Fruit fly (Drosophila melanogaster) whole organism, embryonic: ENCODE data around the gene eIF2Bepsilon.

Source experiments
- CG10267 ChIP-seq: fragments of 200-800 bp; sonication (Bioruptor generic); optimal IDR thresholded peaks from 2 replicates; lab custom pipeline; 2018; ENCODE audit warnings: missing biosample characterization, mild to moderate bottlenecking, missing genetic modification characterization, moderate library complexity
- CG10321 ChIP-seq: fragments of 200-800 bp; sonication (Bioruptor generic); IDR thresholded peaks from 2 replicates; pipeline ENCODE4 v1.3.6; 2022; ENCODE audit warnings: missing biosample characterization, missing genetic modification characterization
- CG10979 ChIP-seq: fragments of 200-800 bp; sonication (Bioruptor generic); optimal IDR thresholded peaks from 2 replicates; lab custom pipeline; 2018; ENCODE audit warnings: missing biosample characterization, mild to moderate bottlenecking, missing genetic modification characterization, moderate library complexity
- CG11723 ChIP-seq: fragments of 200-800 bp; sonication (Bioruptor generic); optimal IDR thresholded peaks from 2 replicates; lab custom pipeline; 2017; ENCODE audit warnings: missing biosample characterization, mild to moderate bottlenecking, missing genetic modification characterization
- CG12155 ChIP-seq: fragments of 200-800 bp; sonication (Bioruptor generic); optimal IDR thresholded peaks from 3 replicates; lab custom pipeline; 2016; ENCODE audit warnings: missing biosample characterization, missing genetic modification characterization
- CG12659 ChIP-seq: fragments of 200-800 bp; sonication (Bioruptor generic); optimal IDR thresholded peaks from 3 replicates; lab custom pipeline; 2017; ENCODE audit warnings: mild to moderate bottlenecking, missing biosample characterization, missing genetic modification reagents, missing genetic modification characterization
- CG13123 ChIP-seq: fragments of 200-800 bp; sonication (Bioruptor generic); optimal IDR thresholded peaks from 2 replicates; lab custom pipeline; 2016; ENCODE audit warnings: missing biosample characterization, missing genetic modification characterization
- CG15073 ChIP-seq: fragments of 200-800 bp; sonication (Bioruptor generic); optimal IDR thresholded peaks from 2 replicates; lab custom pipeline; 2016; ENCODE audit warnings: missing biosample characterization, missing genetic modification characterization
- CG15269 ChIP-seq: fragments of 200-800 bp; sonication (Bioruptor generic); optimal IDR thresholded peaks from 2 replicates; lab custom pipeline; 2018; ENCODE audit warnings: missing biosample characterization, mild to moderate bottlenecking, missing genetic modification characterization, moderate library complexity
- CG15514 ChIP-seq: fragments of 200-800 bp; sonication (Bioruptor generic); optimal IDR thresholded peaks from 3 replicates; lab custom pipeline; 2017; ENCODE audit warnings: missing biosample characterization, missing genetic modification characterization, mild to moderate bottlenecking, moderate library complexity, missing genetic modification reagents
- CG16815 ChIP-seq: fragments of 200-800 bp; sonication (Bioruptor generic); optimal IDR thresholded peaks from 3 replicates; lab custom pipeline; 2017; ENCODE audit warnings: missing biosample characterization, mild to moderate bottlenecking, missing genetic modification characterization
- CG2129 ChIP-seq: fragments of 200-800 bp; sonication (Bioruptor generic); IDR thresholded peaks from 2 replicates; pipeline ENCODE4 v1.3.6; 2022; ENCODE audit warnings: missing biosample characterization, missing genetic modification characterization; ENCODE audit not compliant: partially characterized antibody
- CG2199 ChIP-seq: fragments of 200-800 bp; sonication (Bioruptor generic); IDR thresholded peaks from 3 replicates; pipeline ENCODE4 v1.3.6; 2022; ENCODE audit warnings: missing biosample characterization, missing genetic modification characterization
- CG3065 ChIP-seq: fragments of 200-800 bp; sonication (Bioruptor generic); optimal IDR thresholded peaks from 2 replicates; lab custom pipeline; 2016; ENCODE audit warnings: missing biosample characterization, missing genetic modification characterization
- CG3281 ChIP-seq: fragments of 200-800 bp; sonication (Bioruptor generic); optimal IDR thresholded peaks from 3 replicates; lab custom pipeline; 2017; ENCODE audit warnings: missing biosample characterization, mild to moderate bottlenecking, missing genetic modification characterization
- CG4360 ChIP-seq: fragments of 200-800 bp; sonication (Bioruptor generic); IDR thresholded peaks from 2 replicates; pipeline ENCODE4 v1.3.6; 2022; ENCODE audit warnings: missing biosample characterization, missing genetic modification characterization
- CG5953 ChIP-seq: fragments of 200-800 bp; sonication (Bioruptor generic); IDR thresholded peaks from 2 replicates; pipeline ENCODE4 v1.3.6; 2022; ENCODE audit warnings: missing biosample characterization, missing genetic modification characterization
- CG7271 ChIP-seq: fragments of 200-800 bp; sonication (Bioruptor generic); optimal IDR thresholded peaks from 2 replicates; lab custom pipeline; 2018; ENCODE audit warnings: missing biosample characterization, mild to moderate bottlenecking, missing genetic modification characterization, moderate library complexity
- CG7963 ChIP-seq: fragments of 200-800 bp; sonication (Bioruptor generic); IDR thresholded peaks from 3 replicates; pipeline ENCODE4 v1.3.6; 2022; ENCODE audit warnings: missing biosample characterization, missing genetic modification characterization; ENCODE audit not compliant: partially characterized antibody
- CG8924 ChIP-seq: fragments of 200-800 bp; optimal IDR thresholded peaks from 3 replicates; lab custom pipeline; 2019; ENCODE audit warnings: missing biosample characterization, mild to moderate bottlenecking, missing genetic modification characterization, moderate library complexity
- CG9797 ChIP-seq: fragments of 200-800 bp; sonication (Bioruptor generic); optimal IDR thresholded peaks from 3 replicates; lab custom pipeline; 2018; ENCODE audit warnings: missing biosample characterization, mild to moderate bottlenecking, missing genetic modification characterization
- Camta ChIP-seq: fragments of 200-800 bp; sonication (Bioruptor generic); optimal IDR thresholded peaks from 2 replicates; lab custom pipeline; 2016; ENCODE audit warnings: missing biosample characterization, missing genetic modification characterization
- Chrac-16 ChIP-seq: fragments of 200-800 bp; sonication (Bioruptor generic); optimal IDR thresholded peaks from 3 replicates; lab custom pipeline; 2016; ENCODE audit warnings: missing biosample characterization, missing genetic modification characterization
- D ChIP-seq, 2 experiments: fragments of 200-800 bp in 1 of 2; fragments of >200 bp in 1 of 2; sonication (Bioruptor generic) in 1 of 2; optimal IDR thresholded peaks; 2 replicates in 1 of 2; 3 replicates in 1 of 2; lab custom pipeline; 2017; ENCODE audit warnings: mild to moderate bottlenecking in 1 of 2, missing biosample characterization in 1 of 2, missing genetic modification characterization in 1 of 2, missing genetic modification reagents in 1 of 2
- Deaf1 ChIP-seq: fragments of 200-800 bp; optimal IDR thresholded peaks from 3 replicates; lab custom pipeline; 2019; ENCODE audit warnings: missing biosample characterization, mild to moderate bottlenecking, missing genetic modification characterization, moderate library complexity
- Doc3 ChIP-seq: fragments of 200-800 bp; sonication (Bioruptor generic); IDR thresholded peaks from 3 replicates; pipeline ENCODE4 v1.3.6; 2022; ENCODE audit warnings: missing biosample characterization, missing genetic modification characterization; ENCODE audit not compliant: partially characterized antibody
- Eip74EF ChIP-seq, 2 experiments: fragments of 200-800 bp in 1 of 2; fragments of >200 bp in 1 of 2; sonication (Bioruptor generic) in 1 of 2; optimal IDR thresholded peaks; 2 replicates each; lab custom pipeline; 2017 to 2019; ENCODE audit warnings: missing biosample characterization in 2 of 2, missing genetic modification characterization in 2 of 2, mild to moderate bottlenecking in 1 of 2, moderate library complexity in 1 of 2
- Gsc ChIP-seq: fragments of 200-800 bp; sonication (Bioruptor generic); IDR thresholded peaks from 2 replicates; pipeline ENCODE4 v1.3.6; 2022; ENCODE audit warnings: missing biosample characterization, missing genetic modification characterization
- Hand ChIP-seq: fragments of 200-800 bp; sonication (Bioruptor generic); optimal IDR thresholded peaks from 2 replicates; lab custom pipeline; 2017; ENCODE audit warnings: mild to moderate bottlenecking, missing biosample characterization, missing genetic modification reagents, missing genetic modification characterization
- Jarid2 ChIP-seq: fragments of 200-800 bp; sonication (Bioruptor generic); optimal IDR thresholded peaks from 3 replicates; lab custom pipeline; 2017; ENCODE audit warnings: mild to moderate bottlenecking, missing biosample characterization, missing genetic modification reagents, missing genetic modification characterization
- MTF-1 ChIP-seq: fragments of 200-800 bp; sonication (Bioruptor generic); optimal IDR thresholded peaks from 2 replicates; lab custom pipeline; 2018; ENCODE audit warnings: missing biosample characterization, mild to moderate bottlenecking, missing genetic modification characterization, borderline replicate concordance
- Rx ChIP-seq: fragments of 200-800 bp; sonication (Bioruptor generic); IDR thresholded peaks from 2 replicates; pipeline ENCODE4 v1.3.6; 2022; ENCODE audit warnings: missing biosample characterization, missing genetic modification characterization
- Sin3A ChIP-seq: fragments of >200 bp; optimal IDR thresholded peaks from 2 replicates; lab custom pipeline; 2018
- Vsx1 ChIP-seq: fragments of 200-800 bp; sonication (Bioruptor generic); optimal IDR thresholded peaks from 2 replicates; lab custom pipeline; 2017; ENCODE audit warnings: missing biosample characterization, mild to moderate bottlenecking, missing genetic modification characterization, missing genetic modification reagents
- ase ChIP-seq: fragments of 200-800 bp; sonication (Bioruptor generic); IDR thresholded peaks from 3 replicates; pipeline ENCODE4 v1.3.6; 2022; ENCODE audit warnings: missing biosample characterization, missing genetic modification characterization
- cad ChIP-seq: fragments of >200 bp; optimal IDR thresholded peaks from 2 replicates; lab custom pipeline; 2017; ENCODE audit warnings: missing biosample characterization, missing genetic modification characterization
- dm ChIP-seq: fragments of 200-800 bp; sonication (Bioruptor generic); optimal IDR thresholded peaks from 3 replicates; lab custom pipeline; 2016; ENCODE audit warnings: missing biosample characterization, missing genetic modification characterization
- en ChIP-seq: fragments of 200-800 bp; sonication (Bioruptor generic); optimal IDR thresholded peaks from 2 replicates; lab custom pipeline; 2016; ENCODE audit warnings: missing biosample characterization, missing genetic modification characterization
- hb ChIP-seq: fragments of 200-800 bp; sonication (Bioruptor generic); IDR thresholded peaks from 3 replicates; pipeline ENCODE4 v1.3.6; 2022; ENCODE audit warnings: missing biosample characterization, missing genetic modification characterization; ENCODE audit not compliant: partially characterized antibody
- hbn ChIP-seq: fragments of 200-800 bp; sonication (Bioruptor generic); IDR thresholded peaks from 2 replicates; pipeline ENCODE4 v1.3.6; 2022; ENCODE audit warnings: missing biosample characterization, missing genetic modification characterization; ENCODE audit not compliant: partially characterized antibody
- nerfin-2 ChIP-seq: fragments of 200-800 bp; sonication (Bioruptor generic); IDR thresholded peaks from 2 replicates; pipeline ENCODE4 v1.3.6; 2022; ENCODE audit warnings: missing biosample characterization, missing genetic modification characterization; ENCODE audit not compliant: partially characterized antibody
- pfk ChIP-seq: fragments of 200-800 bp; sonication (Bioruptor generic); optimal IDR thresholded peaks from 2 replicates; lab custom pipeline; 2018; ENCODE audit warnings: missing biosample characterization, mild to moderate bottlenecking, missing genetic modification characterization, moderate library complexity
- row ChIP-seq: fragments of 200-800 bp; sonication (Bioruptor generic); IDR thresholded peaks from 3 replicates; pipeline ENCODE4 v1.3.6; 2022; ENCODE audit warnings: missing biosample characterization, missing genetic modification characterization
- so ChIP-seq: fragments of 200-800 bp; sonication (Bioruptor generic); IDR thresholded peaks from 3 replicates; pipeline ENCODE4 v1.3.6; 2022; ENCODE audit warnings: missing biosample characterization, missing genetic modification characterization
- sob ChIP-seq: fragments of 200-800 bp; sonication (Bioruptor generic); IDR thresholded peaks from 2 replicates; pipeline ENCODE4 v1.3.6; 2022; ENCODE audit warnings: missing biosample characterization, missing genetic modification characterization
- tap ChIP-seq: fragments of 200-800 bp; optimal IDR thresholded peaks from 3 replicates; lab custom pipeline; 2019; ENCODE audit warnings: missing biosample characterization, mild to moderate bottlenecking, missing genetic modification characterization, moderate library complexity
- tup ChIP-seq: fragments of 200-800 bp; sonication (Bioruptor generic); optimal IDR thresholded peaks from 2 replicates; lab custom pipeline; 2016; ENCODE audit warnings: missing biosample characterization, mild to moderate bottlenecking, missing genetic modification characterization, moderate library complexity
- vfl ChIP-seq: fragments of 200-800 bp; sonication (Bioruptor generic); optimal IDR thresholded peaks from 2 replicates; lab custom pipeline; 2016; ENCODE audit warnings: missing biosample characterization, missing genetic modification characterization
- vnd ChIP-seq: fragments of 200-800 bp; sonication (Bioruptor generic); IDR thresholded peaks from 3 replicates; pipeline ENCODE4 v1.3.6; 2022; ENCODE audit warnings: missing biosample characterization, missing genetic modification characterization; ENCODE audit not compliant: partially characterized antibody

Gene eIF2Bepsilon

DNA sequence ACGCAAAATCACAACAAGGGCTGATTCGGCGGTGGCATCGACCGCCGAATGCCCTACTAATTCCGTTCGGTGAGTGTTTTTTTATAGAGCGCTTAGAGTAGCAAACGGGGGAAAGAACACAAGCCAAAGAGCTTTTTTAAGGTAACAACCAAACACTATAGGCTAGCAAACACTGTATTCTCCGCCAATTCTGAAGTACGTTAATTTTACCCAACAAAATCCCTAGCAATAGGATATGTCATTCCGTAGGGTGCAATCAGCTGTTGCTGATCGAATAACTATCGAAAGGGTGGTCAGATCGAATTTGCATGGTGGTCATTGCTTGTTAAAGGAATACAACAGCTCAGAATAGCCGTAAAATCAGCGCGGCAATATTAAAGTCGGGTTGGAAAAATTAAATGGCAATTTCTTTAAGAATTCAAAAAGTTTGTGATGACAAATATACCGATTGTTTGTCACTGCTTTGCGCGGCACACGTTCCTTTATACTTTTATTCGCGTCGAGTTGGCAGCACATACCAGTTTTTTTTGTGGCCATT is 14.9 kb downstream of the eIF2Bepsilon start, which contains the start of gene mip130 (continued):
- TF ChIP-seq CG2199 (no peak), CG4360 (no peak), CG2129 (GFP tag; lab: Robert Waterston, UW) (peak; percentile 48; the same call in 1 of the 2 replicates), hb (0 out of 3 replicates have a peak, but pooled peaks have one; percentile 50), Hand (GFP tag; lab: Kevin White, UChicago) (no peak), vnd (GFP tag; lab: Robert Waterston, UW) (peak; percentile 67; the same call in 2 of the 3 replicates), Doc3 (GFP tag; lab: Robert Waterston, UW) (peak; percentile 56), CG7963 (GFP tag; lab: Robert Waterston, UW) (0 out of 3 replicates have a peak, but pooled peaks have one; percentile 12), vfl (GFP tag; lab: Kevin White, UChicago) (no peak), CG13123 (GFP tag; lab: Kevin White, UChicago) (no peak), dm (GFP tag; lab: Kevin White, UChicago) (peak; percentile 4), CG15073 (GFP tag; lab: Kevin White, UChicago) (no peak), Gsc (GFP tag; lab: Robert Waterston, UW) (no peak), CG12659 (GFP tag; lab: Kevin White, UChicago) (peak; percentile 69), so (GFP tag; lab: Robert Waterston, UW) (no peak), CG15269 (tag; lab: Kevin White, UChicago) (peak; percentile 58), CG7271 (tag; lab: Kevin White, UChicago) (no peak), CG3065 (GFP tag; lab: Kevin White, UChicago) (no peak), CG5953 (GFP tag; lab: Robert Waterston, UW) (no peak), CG10321 (GFP tag; lab: Robert Waterston, UW) (no peak), Vsx1 (GFP tag; lab: Kevin White, UChicago) (no peak), CG15514 (GFP tag; lab: Kevin White, UChicago) (no peak), sob (GFP tag; lab: Robert Waterston, UW) (peak; percentile 64; the same call in 1 of the 2 replicates), Deaf1 (tag; lab: Kevin White, UChicago) (peak; percentile 15), hbn (GFP tag; lab: Robert Waterston, UW) (peak; percentile 71), CG10979 (peak; percentile 36), pfk (no peak), Eip74EF (GFP tag; optimal IDR thresholded peaks at IDR 0.05; lab: Kevin White, UChicago) (no peak), row (GFP tag; lab: Robert Waterston, UW) (peak; percentile 92), CG12155 (GFP tag; lab: Kevin White, UChicago) (peak; percentile 38), ase (0 out of 3 replicates have a peak, but pooled peaks have one; percentile 30), nerfin-2 (GFP tag; lab: Robert Waterston, UW) (no peak), CG11723 (GFP tag; lab: Kevin White, UChicago) (peak; percentile 5), CG3281 (peak; percentile 41), tup (GFP tag; lab: Kevin White, UChicago) (no peak), cad (GFP tag; lab: Kevin White, UChicago) (no peak), CG16815 (no peak), en (GFP tag; lab: Kevin White, UChicago) (no peak), CG9797 (GFP tag; lab: Kevin White, UChicago) (no peak), D (optimal IDR thresholded peaks at IDR 0.05; lab: Kevin White, UChicago) (no peak), D (GFP tag; optimal IDR thresholded peaks at IDR 0.05; lab: Kevin White, UChicago) (no peak), Jarid2 (GFP tag; lab: Kevin White, UChicago) (no peak), Sin3A (peak; percentile 58), MTF-1 (GFP tag; lab: Kevin White, UChicago) (no peak), tap (tag; lab: Kevin White, UChicago) (no peak), CG10267 (tag; lab: Kevin White, UChicago) (peak; percentile 25), Chrac-16 (GFP tag; lab: Kevin White, UChicago) (no peak), Rx (GFP tag; lab: Robert Waterston, UW) (no peak), CG8924 (tag; lab: Kevin White, UChicago) (peak; percentile 55), Camta (GFP tag; lab: Kevin White, UChicago) (peak; percentile 54)
